Fruit fly (Drosophila melanogaster) whole organism, embryonic: Measurements from ENCODE around the gene EMC3.

Experiments used
- Awh ChIP-seq: fragments of 200-800 bp; sonication (Bioruptor generic); IDR thresholded peaks from 2 replicates; pipeline ENCODE4, ENCODE4 v1.3.6; 2022; ENCODE audit warnings: missing biosample characterization, missing genetic modification characterization
- CG10979 ChIP-seq: fragments of 200-800 bp; sonication (Bioruptor generic); optimal IDR thresholded peaks from 2 replicates; lab custom pipeline; 2018; ENCODE audit warnings: missing biosample characterization, mild to moderate bottlenecking, missing genetic modification characterization, moderate library complexity
- CG12219 ChIP-seq: fragments of 200-800 bp; sonication (Bioruptor generic); optimal IDR thresholded peaks from 3 replicates; lab custom pipeline; 2018; ENCODE audit warnings: missing biosample characterization, mild to moderate bottlenecking, missing genetic modification characterization
- CG12769 ChIP-seq: fragments of 200-800 bp; sonication (Bioruptor generic); optimal IDR thresholded peaks from 2 replicates; lab custom pipeline; 2019; ENCODE audit warnings: missing biosample characterization, mild to moderate bottlenecking, missing genetic modification characterization, moderate library complexity
- CG13123 ChIP-seq: fragments of 200-800 bp; sonication (Bioruptor generic); optimal IDR thresholded peaks from 2 replicates; lab custom pipeline; 2016; ENCODE audit warnings: missing biosample characterization, missing genetic modification characterization
- CG13894 ChIP-seq: fragments of 200-800 bp; sonication (Bioruptor generic); optimal IDR thresholded peaks from 3 replicates; lab custom pipeline; 2018; ENCODE audit warnings: missing biosample characterization, mild to moderate bottlenecking, missing genetic modification characterization, moderate library complexity
- CG15514 ChIP-seq: fragments of 200-800 bp; sonication (Bioruptor generic); optimal IDR thresholded peaks from 3 replicates; lab custom pipeline; 2017; ENCODE audit warnings: missing biosample characterization, missing genetic modification characterization, mild to moderate bottlenecking, moderate library complexity, missing genetic modification reagents
- CG16779 ChIP-seq: fragments of 200-800 bp; sonication (Bioruptor generic); IDR thresholded peaks from 2 replicates; pipeline ENCODE4 v1.3.6; 2022; ENCODE audit warnings: missing biosample characterization, missing genetic modification characterization
- CG17328 ChIP-seq: fragments of 200-800 bp; sonication (Bioruptor generic); IDR thresholded peaks from 2 replicates; pipeline ENCODE4 v1.3.6; 2022; ENCODE audit warnings: missing biosample characterization, missing genetic modification characterization
- CG18619 ChIP-seq: fragments of 200-800 bp; sonication (Bioruptor generic); optimal IDR thresholded peaks from 3 replicates; lab custom pipeline; 2017; ENCODE audit warnings: missing biosample characterization, mild to moderate bottlenecking, missing genetic modification characterization
- CG2678 ChIP-seq: fragments of 200-800 bp; sonication (Bioruptor generic); optimal IDR thresholded peaks from 3 replicates; lab custom pipeline; 2019; ENCODE audit warnings: missing biosample characterization, mild to moderate bottlenecking, missing genetic modification characterization, moderate library complexity
- CG2875 ChIP-seq: fragments of 200-800 bp; sonication (Bioruptor generic); optimal IDR thresholded peaks from 2 replicates; lab custom pipeline; 2017; ENCODE audit warnings: missing biosample characterization, mild to moderate bottlenecking, missing genetic modification characterization, missing genetic modification reagents
- CG31224 ChIP-seq: fragments of 200-800 bp; sonication (Bioruptor generic); IDR thresholded peaks from 2 replicates; pipeline ENCODE4 v1.3.6; 2022; ENCODE audit warnings: missing biosample characterization, missing genetic modification characterization
- CG31441 ChIP-seq: fragments of 200-800 bp; sonication (Bioruptor generic); IDR thresholded peaks from 2 replicates; pipeline ENCODE4 v1.3.6; 2022; ENCODE audit warnings: missing biosample characterization, missing genetic modification characterization
- CG32767 ChIP-seq: fragments of 200-800 bp; sonication (Bioruptor generic); IDR thresholded peaks from 2 replicates; pipeline ENCODE4 v1.3.6; 2022; ENCODE audit warnings: missing biosample characterization, missing genetic modification characterization
- CG33213 ChIP-seq: fragments of 200-800 bp; sonication (Bioruptor generic); optimal IDR thresholded peaks from 3 replicates; lab custom pipeline; 2016; ENCODE audit warnings: missing biosample characterization, missing genetic modification characterization
- CG4424 ChIP-seq: fragments of 200-800 bp; sonication (Bioruptor generic); optimal IDR thresholded peaks from 3 replicates; lab custom pipeline; 2016; ENCODE audit warnings: missing biosample characterization, missing genetic modification characterization
- CG7372 ChIP-seq: fragments of 200-800 bp; sonication (Bioruptor generic); IDR thresholded peaks from 2 replicates; pipeline ENCODE4 v1.3.6; 2022; ENCODE audit warnings: missing biosample characterization, missing genetic modification characterization
- CG9437 ChIP-seq: fragments of 200-800 bp; sonication (Bioruptor generic); optimal IDR thresholded peaks from 2 replicates; lab custom pipeline; 2018; ENCODE audit warnings: missing biosample characterization, mild to moderate bottlenecking, missing genetic modification characterization
- CG9876 ChIP-seq: fragments of 200-800 bp; sonication (Bioruptor generic); optimal IDR thresholded peaks from 2 replicates; lab custom pipeline; 2016; ENCODE audit warnings: missing biosample characterization, missing genetic modification characterization
- CHES-1-like ChIP-seq: fragments of 200-800 bp; sonication (Bioruptor generic); optimal IDR thresholded peaks from 2 replicates; lab custom pipeline; 2016; ENCODE audit warnings: missing biosample characterization, missing genetic modification characterization
- CrebB ChIP-seq: fragments of 200-800 bp; sonication (Bioruptor generic); optimal IDR thresholded peaks from 3 replicates; lab custom pipeline; 2018; ENCODE audit warnings: missing biosample characterization, mild to moderate bottlenecking, missing genetic modification characterization
- Drgx ChIP-seq: fragments of 200-800 bp; sonication (Bioruptor generic); IDR thresholded peaks from 2 replicates; pipeline ENCODE4 v1.3.6; 2022; ENCODE audit warnings: missing biosample characterization, missing genetic modification characterization
- Elba2 ChIP-seq: fragments of 200-800 bp; sonication (Bioruptor generic); optimal IDR thresholded peaks from 3 replicates; lab custom pipeline; 2016; ENCODE audit warnings: missing biosample characterization, missing genetic modification characterization
- Nf-YB ChIP-seq: fragments of 200-800 bp; sonication (Bioruptor generic); optimal IDR thresholded peaks from 3 replicates; lab custom pipeline; 2019; ENCODE audit warnings: missing biosample characterization, mild to moderate bottlenecking, missing genetic modification characterization, moderate library complexity
- Oli ChIP-seq: fragments of 200-800 bp; sonication (Bioruptor generic); optimal IDR thresholded peaks from 2 replicates; lab custom pipeline; 2018; ENCODE audit warnings: missing biosample characterization, mild to moderate bottlenecking, missing genetic modification characterization, moderate library complexity
- Poxn ChIP-seq: fragments of 200-800 bp; sonication (Bioruptor generic); IDR thresholded peaks from 2 replicates; pipeline ENCODE4 v1.3.6; 2022; ENCODE audit warnings: missing biosample characterization, missing genetic modification characterization
- Ptx1 ChIP-seq: fragments of 200-800 bp; sonication (Bioruptor generic); IDR thresholded peaks from 2 replicates; pipeline ENCODE4 v1.3.6; 2022; ENCODE audit warnings: missing biosample characterization, missing genetic modification characterization
- Sry-β ChIP-seq: fragments of 200-800 bp; sonication (Bioruptor generic); optimal IDR thresholded peaks from 2 replicates; lab custom pipeline; 2018; ENCODE audit warnings: missing biosample characterization, mild to moderate bottlenecking, missing genetic modification characterization, moderate library complexity
- Taf1 ChIP-seq: fragments of 200-800 bp; sonication (Bioruptor generic); IDR thresholded peaks from 2 replicates; pipeline ENCODE4 v1.3.6; 2022; ENCODE audit warnings: missing biosample characterization, missing genetic modification characterization
- Xrp1 ChIP-seq: fragments of 200-800 bp; sonication (Bioruptor generic); IDR thresholded peaks from 2 replicates; pipeline ENCODE4 v1.3.6; 2022; ENCODE audit warnings: missing biosample characterization, missing genetic modification characterization
- abd-A ChIP-seq: fragments of 200-800 bp; sonication (Bioruptor generic); optimal IDR thresholded peaks from 3 replicates; lab custom pipeline; 2019; ENCODE audit warnings: missing biosample characterization, mild to moderate bottlenecking, missing genetic modification characterization, moderate library complexity
- dysf ChIP-seq: fragments of 200-800 bp; sonication (Bioruptor generic); IDR thresholded peaks from 3 replicates; pipeline ENCODE4 v1.3.6; 2022; ENCODE audit warnings: missing biosample characterization, missing genetic modification characterization
- fd102C ChIP-seq: fragments of 200-800 bp; sonication (Bioruptor generic); optimal IDR thresholded peaks from 2 replicates; lab custom pipeline; 2018; ENCODE audit warnings: missing biosample characterization, mild to moderate bottlenecking, missing genetic modification characterization, moderate library complexity
- fd3F ChIP-seq: fragments of 200-800 bp; sonication (Bioruptor generic); optimal IDR thresholded peaks from 2 replicates; lab custom pipeline; 2018; ENCODE audit warnings: missing biosample characterization, mild to moderate bottlenecking, missing genetic modification characterization, moderate library complexity
- gfzf ChIP-seq: fragments of 200-800 bp; sonication (Bioruptor generic); optimal IDR thresholded peaks from 2 replicates; lab custom pipeline; 2016; ENCODE audit warnings: missing biosample characterization, mild to moderate bottlenecking, missing genetic modification characterization, moderate library complexity
- kni ChIP-seq: fragments of 200-800 bp; sonication (Bioruptor generic); optimal IDR thresholded peaks from 3 replicates; lab custom pipeline; 2017; ENCODE audit warnings: mild to moderate bottlenecking, missing biosample characterization, missing genetic modification reagents, missing genetic modification characterization
- luna ChIP-seq: fragments of 200-800 bp; sonication (Bioruptor generic); optimal IDR thresholded peaks from 2 replicates; lab custom pipeline; 2016; ENCODE audit warnings: missing biosample characterization, missing genetic modification characterization
- mirr ChIP-seq: fragments of 200-800 bp; sonication (Bioruptor generic); optimal IDR thresholded peaks from 3 replicates; lab custom pipeline; 2018; ENCODE audit warnings: missing biosample characterization, mild to moderate bottlenecking, missing genetic modification characterization
- row ChIP-seq: fragments of 200-800 bp; sonication (Bioruptor generic); IDR thresholded peaks from 3 replicates; pipeline ENCODE4 v1.3.6; 2022; ENCODE audit warnings: missing biosample characterization, missing genetic modification characterization
- sc ChIP-seq, 3 experiments: fragments of >200 bp in 2 of 3; fragments of 200-800 bp in 1 of 3; sonication (Bioruptor generic) in 1 of 3; optimal IDR thresholded peaks; 2 replicates in 2 of 3; 3 replicates in 1 of 3; lab custom pipeline; 2017; ENCODE audit warnings: mild to moderate bottlenecking in 1 of 3, missing biosample characterization in 1 of 3, missing genetic modification characterization in 1 of 3, missing genetic modification reagents in 1 of 3
- sens ChIP-seq: fragments of 200-800 bp; sonication (Bioruptor generic); peaks from one replicate; lab custom pipeline; 2016; ENCODE audit warnings: missing biosample characterization, missing genetic modification characterization
- slp2 ChIP-seq: fragments of 200-800 bp; sonication (Bioruptor generic); optimal IDR thresholded peaks from 2 replicates; lab custom pipeline; 2016; ENCODE audit warnings: missing biosample characterization, missing genetic modification characterization
- tll ChIP-seq, 2 experiments: fragments of 200-800 bp in 1 of 2; fragments of >200 bp in 1 of 2; sonication (Bioruptor generic) in 1 of 2; optimal IDR thresholded peaks; 2 replicates each; lab custom pipeline; 2017 to 2019; ENCODE audit warnings: missing biosample characterization in 2 of 2, missing genetic modification characterization in 2 of 2, mild to moderate bottlenecking in 1 of 2, moderate library complexity in 1 of 2
- vvl ChIP-seq: fragments of 200-800 bp; sonication (Bioruptor generic); IDR thresholded peaks from 2 replicates; pipeline ENCODE4 v1.3.6; 2022; ENCODE audit warnings: missing biosample characterization, missing genetic modification characterization
- zfh1 ChIP-seq: fragments of 200-800 bp; sonication (Bioruptor generic); IDR thresholded peaks from 3 replicates; pipeline ENCODE4 v1.3.6; 2022; ENCODE audit warnings: missing biosample characterization, missing genetic modification characterization

The EMC3 gene

DNA sequence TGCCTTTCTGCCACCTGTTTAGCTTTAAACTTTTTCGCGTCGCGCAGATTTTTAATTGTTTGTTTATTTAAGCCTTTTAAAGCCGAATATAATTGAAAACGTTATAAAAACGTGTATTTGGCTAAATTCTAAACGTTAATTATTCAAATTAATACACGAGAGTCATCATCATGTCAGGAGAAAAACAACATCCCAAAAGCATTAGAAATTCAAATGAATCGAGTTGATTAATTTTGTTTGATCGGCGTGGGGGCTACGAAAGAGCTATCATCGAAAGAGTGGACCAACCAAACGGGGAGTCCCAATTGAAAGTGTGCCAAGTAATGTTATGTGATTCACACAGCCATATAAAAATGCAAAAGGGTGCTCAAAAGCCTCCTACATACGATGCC is 44.4 kb downstream of the EMC3 start:
- TF ChIP-seq vvl (GFP tag; lab: Robert Waterston, UW) = peak; percentile 61; the same call in 1 of the 2 replicates
- no peak for TF ChIP-seq CG17328 (GFP tag; lab: Robert Waterston, UW)
- TF ChIP-seq Poxn (GFP tag; lab: Robert Waterston, UW) = no peak
- TF ChIP-seq abd-A (tag; lab: Kevin White, UChicago) = peak; percentile 56
- TF ChIP-seq Taf1 (GFP tag; lab: Robert Waterston, UW) = no peak
- TF ChIP-seq, all 482 proteins: peak for 2

- TF ChIP-seq zfh1 (GFP tag; lab: Robert Waterston, UW) (0 out of 3 replicates have a peak, but pooled peaks have one; percentile 2), row (0 out of 3 replicates have a peak, but pooled peaks have one; percentile 19), CG12769 (tag; lab: Kevin White, UChicago) (peak; percentile 71), Oli (tag; lab: Kevin White, UChicago) (no peak), Poxn (GFP tag; lab: Robert Waterston, UW) (no peak), Drgx (GFP tag; lab: Robert Waterston, UW) (no peak), vvl (GFP tag; lab: Robert Waterston, UW) (peak; percentile 21; the same call in 1 of the 2 replicates), CG13894 (tag; lab: Kevin White, UChicago) (peak; percentile 72), abd-A (tag; lab: Kevin White, UChicago) (peak; percentile 71), fd3F (GFP tag; lab: Kevin White, UChicago) (no peak), CG31441 (GFP tag; lab: Robert Waterston, UW) (no peak), Ptx1 (GFP tag; lab: Robert Waterston, UW) (no peak), sc (optimal IDR thresholded peaks at IDR 0.05; lab: Kevin White, UChicago) (no peak), sc (GFP tag; optimal IDR thresholded peaks at IDR 0.05; lab: Kevin White, UChicago) (no peak), CG31224 (no peak), Nf-YB (no peak), slp2 (GFP tag; lab: Kevin White, UChicago) (no peak), luna (GFP tag; lab: Kevin White, UChicago) (no peak), mirr (no peak), CG13123 (GFP tag; lab: Kevin White, UChicago) (no peak), sens (GFP tag; lab: Kevin White, UChicago) (no peak), CG10979 (no peak), Awh (GFP tag; lab: Robert Waterston, UW) (peak; percentile 90), kni (GFP tag; lab: Kevin White, UChicago) (peak; percentile 33), CG15514 (GFP tag; lab: Kevin White, UChicago) (peak; percentile 95), CG16779 (GFP tag; lab: Robert Waterston, UW) (no peak), CG9876 (no peak), CG9437 (no peak), Sry-β (GFP tag; lab: Kevin White, UChicago) (peak; percentile 43), Elba2 (GFP tag; lab: Kevin White, UChicago) (no peak), CG18619 (GFP tag; lab: Kevin White, UChicago) (no peak), CG12219 (GFP tag; lab: Kevin White, UChicago) (no peak), CrebB (tag; lab: Kevin White, UChicago) (no peak)
Observed at dm6 chr2L:10687009-10687793, 45.0 kb downstream of the EMC3 start, which contains the start of gene CG7296. TSS of gene CG7296 (minus strand) at chr2L:10687066.

DNA sequence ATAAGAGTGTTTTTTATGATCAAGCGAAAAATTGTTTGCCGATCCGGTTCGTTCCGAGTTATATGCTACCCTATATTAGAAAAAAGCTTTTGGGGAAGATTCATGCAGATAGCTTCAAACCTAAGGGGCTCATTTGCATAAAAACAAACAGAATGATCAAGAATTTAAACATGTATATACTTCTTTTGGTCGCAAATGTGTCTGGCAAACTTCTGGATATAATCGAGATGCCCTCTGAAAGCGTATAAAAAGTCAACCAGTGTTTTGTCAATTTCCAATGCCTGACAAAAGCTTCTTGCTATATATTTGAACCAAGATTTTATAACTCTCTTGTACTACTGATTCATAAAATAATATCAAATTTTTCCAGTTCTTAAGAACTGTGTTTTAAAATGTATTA is 46.6 kb downstream of the EMC3 start:
- TF ChIP-seq CG7372 (GFP tag; lab: Robert Waterston, UW) = 0 out of 2 replicates have a peak, but pooled peaks have one; percentile 24
- no peak for TF ChIP-seq CG18619 (GFP tag; lab: Kevin White, UChicago)
- no peak for TF ChIP-seq tll (GFP tag; optimal IDR thresholded peaks at IDR 0.05; lab: Kevin White, UChicago)
- TF ChIP-seq CG2875 (GFP tag; lab: Kevin White, UChicago) = no peak
- peak; percentile 10 for TF ChIP-seq CG4424 (GFP tag; lab: Kevin White, UChicago)
- no peak for TF ChIP-seq fd102C
- no peak for TF ChIP-seq gfzf
- TF ChIP-seq dysf (GFP tag; lab: Robert Waterston, UW) = 0 out of 3 replicates have a peak, but pooled peaks have one; percentile 14
- no peak for TF ChIP-seq sc (optimal IDR thresholded peaks at IDR 0.05; lab: Kevin White, UChicago)
- no peak for TF ChIP-seq sc (GFP tag; optimal IDR thresholded peaks at IDR 0.05; lab: Kevin White, UChicago)
- peak; percentile 19 for TF ChIP-seq CG2678 (tag; lab: Kevin White, UChicago)
- no peak for TF ChIP-seq CG33213 (GFP tag; lab: Kevin White, UChicago)
- no peak for TF ChIP-seq CHES-1-like
- TF ChIP-seq CG32767 (GFP tag; lab: Robert Waterston, UW) = no peak
- TF ChIP-seq Xrp1 (GFP tag; lab: Robert Waterston, UW) = no peak
